Worm (Caenorhabditis elegans) whole organism, mixed stage, embryonic: ENCODE measurements around the gene haf-3.

Experiments used
- M03D4.4 ChIP-seq: sonication (generic microtip); optimal IDR thresholded peaks from 2 replicates; lab custom pipeline; 2017; ENCODE audit warnings: mild to moderate bottlenecking, missing genetic modification characterization, missing compliant biosample characterization
- blmp-1 ChIP-seq: fragments of 150-350 bp; optimal IDR thresholded peaks from 2 replicates; lab custom pipeline; 2014; ENCODE audit warnings: missing biosample characterization, missing genetic modification characterization
- nhr-12 ChIP-seq: fragments of 150-350 bp; optimal IDR thresholded peaks from 2 replicates; lab custom pipeline; 2014; ENCODE audit warnings: missing biosample characterization, missing genetic modification characterization
- nhr-2 ChIP-seq: fragments of 150-350 bp; optimal IDR thresholded peaks from 2 replicates; lab custom pipeline; 2014; ENCODE audit warnings: missing biosample characterization, missing genetic modification characterization
- pha-4 ChIP-seq: fragments of 150-350 bp; optimal IDR thresholded peaks from 2 replicates; lab custom pipeline; 2018; ENCODE audit warnings: missing biosample characterization, missing genetic modification reagents, missing genetic modification characterization
- ztf-11 ChIP-seq: fragments of 150-350 bp; optimal IDR thresholded peaks from 2 replicates; lab custom pipeline; 2014; ENCODE audit warnings: missing biosample characterization, missing genetic modification characterization

DNA sequence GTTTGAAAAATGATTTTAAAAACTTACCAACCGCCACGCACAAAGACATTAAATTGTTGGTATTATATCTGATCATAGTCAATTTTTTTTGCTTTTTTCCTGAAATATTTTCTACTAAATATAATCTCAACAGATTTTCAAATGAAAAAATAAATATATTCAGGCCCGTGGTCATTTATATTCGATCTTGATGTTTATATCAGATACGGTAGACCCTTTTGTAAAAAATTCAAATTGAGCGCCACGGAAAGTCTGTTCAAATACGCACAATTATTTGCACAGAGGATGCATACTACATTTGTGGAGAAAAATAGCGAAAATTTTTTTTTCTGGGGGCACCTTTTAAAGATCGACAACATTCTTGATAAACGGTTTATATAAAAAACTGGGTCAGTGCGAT lies 26.4 kb upstream of the haf-3 start, which contains the start of gene T26E4.4:
- TF ChIP-seq nhr-2 (tag; lab: Kevin White, UChicago) (no peak), blmp-1 (tag; lab: Kevin White, UChicago) (no peak), pha-4 (tag; lab: Kevin White, UChicago) (no peak), ztf-11 (tag; lab: Kevin White, UChicago) (no peak), nhr-12 (tag; lab: Kevin White, UChicago) (no peak), M03D4.4 (no peak)
